Fruit fly (Drosophila melanogaster) whole organism, adult: Measurements from ENCODE around the gene CG4766.

Experiments
- CG12768 ChIP-seq: fragments of 200-800 bp; sonication (Bioruptor generic); optimal IDR thresholded peaks from 2 replicates; lab custom pipeline; 2017; ENCODE audit warnings: missing biosample characterization, missing genetic modification characterization, mild to moderate bottlenecking, moderate library complexity, missing genetic modification reagents
- CG14711 ChIP-seq: fragments of 200-800 bp; sonication (Bioruptor generic); optimal IDR thresholded peaks from 2 replicates; lab custom pipeline; 2018; ENCODE audit warnings: missing biosample characterization, mild to moderate bottlenecking, missing genetic modification characterization, moderate library complexity
- CG1620 ChIP-seq: fragments of 200-800 bp; sonication (Bioruptor generic); optimal IDR thresholded peaks from 2 replicates; lab custom pipeline; 2016; ENCODE audit warnings: missing biosample characterization, missing genetic modification characterization
- CG33017 ChIP-seq: fragments of 200-800 bp; sonication (Bioruptor generic); optimal IDR thresholded peaks from 2 replicates; lab custom pipeline; 2018; ENCODE audit warnings: missing biosample characterization, mild to moderate bottlenecking, missing genetic modification characterization, moderate library complexity
- CG7101 ChIP-seq: fragments of 200-800 bp; sonication (Bioruptor generic); optimal IDR thresholded peaks from 2 replicates; lab custom pipeline; 2018; ENCODE audit warnings: missing biosample characterization, mild to moderate bottlenecking, missing genetic modification characterization, moderate library complexity
- Crg-1 ChIP-seq: fragments of 200-800 bp; sonication (Bioruptor generic); optimal IDR thresholded peaks from 2 replicates; lab custom pipeline; 2016; ENCODE audit warnings: missing biosample characterization, missing genetic modification characterization
- Hr96 ChIP-seq: fragments of 200-800 bp; sonication (Bioruptor generic); optimal IDR thresholded peaks from 2 replicates; lab custom pipeline; 2016; ENCODE audit warnings: missing biosample characterization, missing genetic modification characterization
- Mnt ChIP-seq: fragments of 200-800 bp; sonication (Bioruptor generic); optimal IDR thresholded peaks from 2 replicates; lab custom pipeline; 2016; ENCODE audit warnings: missing biosample characterization, mild to moderate bottlenecking, missing genetic modification characterization
- cic ChIP-seq: fragments of 200-800 bp; sonication (Bioruptor generic); optimal IDR thresholded peaks from 2 replicates; lab custom pipeline; 2017; ENCODE audit warnings: missing biosample characterization, mild to moderate bottlenecking, missing genetic modification characterization, moderate library complexity
- kay ChIP-seq: fragments of 200-800 bp; sonication (Bioruptor generic); peaks from one replicate; lab custom pipeline; 2016; ENCODE audit warnings: missing biosample characterization, missing genetic modification characterization, borderline replicate concordance
- pad ChIP-seq: fragments of 200-800 bp; sonication (Bioruptor generic); optimal IDR thresholded peaks from 3 replicates; lab custom pipeline; 2017; ENCODE audit warnings: missing biosample characterization, missing genetic modification characterization, mild to moderate bottlenecking, moderate library complexity, missing genetic modification reagents
- toe ChIP-seq: fragments of 200-800 bp; sonication (Bioruptor generic); optimal IDR thresholded peaks from 2 replicates; lab custom pipeline; 2016; ENCODE audit warnings: missing biosample characterization, missing genetic modification characterization

dm6 chrX:6030593-6030992 lies 30.0 kb upstream of the CG4766 start:
- no peak for TF ChIP-seq Mnt
- no peak for TF ChIP-seq pad (GFP tag; lab: Kevin White, UChicago)
- no peak for TF ChIP-seq Crg-1 (GFP tag; lab: Kevin White, UChicago)
- no peak for TF ChIP-seq CG7101 (tag; lab: Kevin White, UChicago)
- no peak for TF ChIP-seq cic
- TF ChIP-seq CG33017: no peak
- TF ChIP-seq Hr96 (GFP tag; lab: Kevin White, UChicago): no peak
- no peak for TF ChIP-seq kay (GFP tag; lab: Kevin White, UChicago)
- TF ChIP-seq CG12768 (GFP tag; lab: Kevin White, UChicago): no peak
- no peak for TF ChIP-seq CG1620 (GFP tag; lab: Kevin White, UChicago)
- no peak for TF ChIP-seq toe
- TF ChIP-seq CG14711: no peak
